Fruit fly (Drosophila melanogaster) whole organism, larva: ENCODE results near the gene Ald2.

Experiments used
- noc ChIP-seq: fragments of 200-800 bp; sonication (Bioruptor generic); optimal IDR thresholded peaks from 3 replicates; lab custom pipeline; 2019; ENCODE audit warnings: missing biosample characterization, mild to moderate bottlenecking, missing genetic modification characterization, moderate library complexity

Gene Ald2

DNA sequence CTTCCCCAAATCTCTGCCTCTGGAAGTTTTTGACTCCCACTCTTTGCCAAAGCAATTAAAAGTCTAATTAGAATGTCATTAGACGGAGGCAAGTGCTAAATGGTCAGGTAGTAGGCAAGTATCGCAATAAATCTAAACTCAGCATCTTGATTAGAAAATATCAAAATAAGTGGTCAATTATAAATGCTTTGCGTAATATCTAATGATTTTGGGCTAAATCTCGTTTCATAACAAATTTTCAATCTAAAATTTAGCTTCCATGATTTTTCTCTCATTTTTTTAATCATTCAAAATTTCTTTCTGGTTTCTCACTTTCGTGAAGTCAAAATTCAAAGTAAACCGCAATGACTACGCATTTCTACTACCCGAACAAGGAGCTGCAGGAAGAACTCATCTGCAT is at the start of gene Ald2:
Gene Ald2, plus strand, starts transcription at position 301 of the 400 bp plus-strand sequence.
- TF ChIP-seq noc (tag; lab: Kevin White, UChicago) = no peak

DNA sequence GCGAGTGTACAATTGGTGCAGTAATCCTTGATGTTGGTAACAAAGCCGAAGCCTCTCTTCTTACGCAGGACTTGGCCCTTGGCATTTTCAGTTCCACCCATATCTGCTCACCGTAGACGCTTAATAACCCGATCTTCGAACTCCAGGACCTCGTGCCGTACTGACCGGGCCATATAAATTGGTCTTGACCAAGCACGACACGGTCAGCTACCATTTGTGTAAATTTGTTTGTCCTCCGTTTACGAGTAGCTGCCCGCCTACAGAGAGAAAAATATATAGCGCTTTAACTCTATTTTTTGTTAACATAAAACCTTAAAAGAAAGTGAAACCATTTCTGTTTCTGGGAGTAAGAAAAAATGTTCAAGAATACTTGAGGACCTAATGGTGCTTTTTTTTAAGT is 10.3 kb upstream of the Ald2 start, which contains the start of gene ppk15:
Gene ppk15, minus strand, starts transcription at position 101 of the 400 bp plus-strand sequence.
- no peak for TF ChIP-seq noc (tag; lab: Kevin White, UChicago)

DNA sequence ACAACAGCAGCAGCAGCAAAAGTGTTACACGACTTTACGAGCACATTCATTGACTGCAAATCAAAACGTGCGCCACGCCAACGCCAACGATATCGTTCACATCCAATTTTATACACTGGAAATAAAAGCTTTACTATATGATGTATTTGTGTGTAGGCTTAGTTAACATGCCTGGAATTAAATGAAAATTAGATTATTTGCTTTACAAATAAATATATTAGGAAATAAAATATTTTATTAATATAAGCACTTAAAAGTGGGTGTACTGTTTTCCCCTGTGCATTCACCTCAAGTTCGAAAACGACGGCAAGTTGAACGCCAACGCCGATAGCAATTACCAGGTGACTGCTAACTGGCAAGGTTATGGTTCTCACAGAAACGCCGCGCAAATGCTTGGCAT is 4.1 kb upstream of the Ald2 start:
- no peak for TF ChIP-seq noc (tag; lab: Kevin White, UChicago)

- TF ChIP-seq noc (tag; lab: Kevin White, UChicago) = no peak
These were observed 11.1 kb downstream of the Ald2 start, which contains the start of gene CG6503 for dm6 chr3R:26425005-26425404. Gene CG6503 (minus strand): TSS chr3R:26425105.

- no peak for TF ChIP-seq noc (tag; lab: Kevin White, UChicago)
These were observed 11.8 kb downstream of the Ald2 start, which contains the start of gene CG34291 for dm6 chr3R:26425681-26426080. Gene CG34291 (minus strand): TSS chr3R:26425781.

DNA sequence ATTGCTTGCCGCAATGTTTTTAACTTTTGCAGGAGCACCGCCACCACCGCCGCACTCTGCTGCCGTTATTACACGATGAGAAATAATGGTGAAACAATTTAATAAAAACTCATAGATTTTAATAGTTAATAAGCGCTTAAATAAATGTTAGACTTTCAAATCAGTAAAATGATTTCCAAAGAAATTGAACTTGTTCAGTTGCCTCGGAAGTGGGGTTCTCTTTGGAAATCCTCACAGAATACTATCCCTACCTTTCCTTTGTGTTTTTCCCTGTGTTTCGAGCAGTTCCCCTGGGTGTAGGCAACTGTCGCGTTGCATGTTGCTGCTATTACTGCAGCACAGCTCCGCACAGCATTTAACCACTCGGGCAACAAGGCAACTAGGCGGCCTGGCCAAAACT is 14.3 kb downstream of the Ald2 start:
- TF ChIP-seq noc (tag; lab: Kevin White, UChicago) = no peak

dm6 chr3R:26429619-26430018 is 15.7 kb downstream of the Ald2 start:
- no peak for TF ChIP-seq noc (tag; lab: Kevin White, UChicago)

DNA sequence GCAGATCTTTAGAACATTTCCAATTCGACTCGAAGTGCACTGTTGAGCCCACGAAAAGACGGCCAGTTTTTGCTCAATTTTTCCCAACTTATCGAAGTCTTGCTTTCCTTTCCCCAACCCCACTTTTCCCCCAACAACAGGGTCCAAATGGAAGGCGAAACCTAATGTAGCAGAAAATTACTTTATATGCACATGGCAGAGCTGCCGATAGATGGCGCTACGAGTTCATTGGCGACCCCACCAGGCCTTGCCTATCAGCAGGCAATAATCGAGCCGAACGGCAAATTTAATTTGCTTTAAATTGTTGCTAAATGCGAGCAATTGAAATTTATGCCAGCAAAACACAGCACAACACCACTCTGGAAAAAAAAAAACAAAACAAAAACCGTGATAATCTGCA is 18.6 kb downstream of the Ald2 start:
- TF ChIP-seq noc (tag; lab: Kevin White, UChicago) = no peak

DNA sequence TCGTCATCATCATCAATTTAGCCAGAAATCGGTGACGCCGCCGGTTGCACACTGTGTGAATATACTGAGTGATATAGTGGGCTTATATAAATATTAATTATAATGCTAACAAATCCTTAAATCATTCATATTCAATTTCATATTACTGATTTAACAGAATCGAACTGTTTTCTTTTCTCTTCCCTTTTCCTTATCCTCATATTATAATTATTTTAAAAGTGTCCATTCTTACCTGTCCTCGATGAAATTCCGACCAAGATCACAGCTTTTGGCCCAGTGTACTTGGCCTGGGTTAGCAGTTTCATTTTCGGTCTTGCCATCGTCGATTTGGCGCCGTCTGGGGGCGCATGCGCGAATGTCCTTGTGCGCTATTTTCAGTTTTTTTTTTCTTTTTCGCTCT is 19.1 kb downstream of the Ald2 start:
- no peak for TF ChIP-seq noc (tag; lab: Kevin White, UChicago)

DNA sequence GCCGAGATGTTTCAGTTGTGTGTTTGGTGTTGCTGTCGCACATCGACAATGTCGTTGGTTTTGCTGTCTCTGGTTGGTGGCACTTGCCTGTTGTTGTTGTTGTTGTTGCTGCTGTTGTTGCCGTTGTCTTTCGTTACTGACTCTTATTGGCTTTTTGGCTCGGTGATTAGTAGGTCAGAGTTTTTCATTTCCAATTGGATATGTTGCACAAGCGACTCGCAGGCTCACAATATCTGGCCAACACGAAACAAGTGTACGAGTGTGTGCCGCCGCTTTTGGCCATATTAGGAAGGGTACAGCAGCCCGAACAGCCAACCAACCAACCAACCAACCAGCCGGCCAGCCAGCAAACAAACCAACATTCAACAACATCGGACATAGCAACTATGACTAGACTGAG is 19.9 kb downstream of the Ald2 start:
- TF ChIP-seq noc (tag; lab: Kevin White, UChicago) = no peak

- TF ChIP-seq noc (tag; lab: Kevin White, UChicago) = no peak
These were observed 22.1 kb downstream of the Ald2 start for dm6 chr3R:26436001-26436400.

- no peak for TF ChIP-seq noc (tag; lab: Kevin White, UChicago)
These were observed 22.7 kb downstream of the Ald2 start for dm6 chr3R:26436540-26436939.

DNA sequence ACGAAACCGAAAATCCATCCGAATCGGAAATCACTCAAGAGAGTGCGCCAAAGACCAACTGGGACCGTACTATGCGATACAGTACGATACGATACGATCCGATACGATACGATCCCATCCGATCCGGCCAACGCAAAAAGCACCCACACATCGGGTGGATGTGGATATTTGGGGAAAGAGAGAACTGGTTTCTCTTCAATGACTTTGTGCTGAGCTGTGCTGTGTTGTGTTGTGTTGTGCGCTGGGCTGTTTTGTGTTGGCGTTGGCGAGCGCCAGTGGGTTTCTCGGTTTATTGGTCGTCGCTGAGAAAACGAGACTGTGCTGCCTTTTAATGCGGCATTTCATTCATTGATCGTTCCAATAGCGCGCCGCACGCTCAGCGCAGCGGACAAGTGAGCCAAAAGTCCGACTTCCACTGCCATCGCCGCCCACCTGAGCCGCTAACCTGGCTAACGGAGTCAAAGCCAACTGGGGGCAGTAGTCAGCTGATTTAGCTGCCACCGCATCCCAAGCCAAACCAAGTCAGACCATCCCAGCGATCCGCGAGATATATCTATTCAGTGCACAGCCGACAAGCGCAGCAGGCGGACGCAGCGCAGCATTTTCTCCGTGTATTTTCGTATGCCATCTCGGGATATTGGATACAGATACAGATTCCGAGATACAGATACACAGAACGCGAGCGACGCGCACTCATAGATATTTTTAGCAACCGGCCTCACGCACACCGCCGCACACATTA is 26.7 kb downstream of the Ald2 start, which contains the start of gene tx:
Gene tx, plus strand, starts transcription at position 324 of the 742 bp plus-strand sequence.
- TF ChIP-seq noc (tag; lab: Kevin White, UChicago) = no peak

DNA sequence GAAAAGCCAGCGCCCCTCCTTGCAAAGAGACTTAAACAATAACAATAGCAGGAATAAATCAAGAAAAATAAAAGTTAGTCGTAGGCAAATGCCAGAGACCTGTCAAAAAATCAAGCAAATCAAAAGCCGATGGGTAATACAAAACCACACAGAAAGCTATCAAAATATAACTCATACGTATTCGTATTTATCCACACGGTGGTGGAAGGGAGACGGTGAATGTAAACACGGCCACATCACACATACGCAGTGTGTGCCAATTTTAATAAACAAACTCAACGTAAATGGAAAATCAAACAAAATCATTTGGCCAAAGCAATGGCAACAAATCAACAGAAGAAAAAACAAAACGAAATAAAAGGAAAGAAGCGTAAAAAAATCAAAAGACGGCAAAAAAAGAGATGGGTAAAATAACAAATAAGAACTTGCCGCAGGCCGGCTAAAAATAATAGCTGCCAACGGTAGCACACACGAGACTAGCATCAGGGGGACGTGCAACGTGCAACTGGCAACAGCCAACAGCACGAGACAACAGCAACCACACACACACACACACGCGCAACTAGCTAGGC is 28.8 kb downstream of the Ald2 start:
- TF ChIP-seq noc (tag; lab: Kevin White, UChicago) = peak; percentile 39

dm6 chr3R:26443343-26443742 is 29.5 kb downstream of the Ald2 start:
- no peak for TF ChIP-seq noc (tag; lab: Kevin White, UChicago)

DNA sequence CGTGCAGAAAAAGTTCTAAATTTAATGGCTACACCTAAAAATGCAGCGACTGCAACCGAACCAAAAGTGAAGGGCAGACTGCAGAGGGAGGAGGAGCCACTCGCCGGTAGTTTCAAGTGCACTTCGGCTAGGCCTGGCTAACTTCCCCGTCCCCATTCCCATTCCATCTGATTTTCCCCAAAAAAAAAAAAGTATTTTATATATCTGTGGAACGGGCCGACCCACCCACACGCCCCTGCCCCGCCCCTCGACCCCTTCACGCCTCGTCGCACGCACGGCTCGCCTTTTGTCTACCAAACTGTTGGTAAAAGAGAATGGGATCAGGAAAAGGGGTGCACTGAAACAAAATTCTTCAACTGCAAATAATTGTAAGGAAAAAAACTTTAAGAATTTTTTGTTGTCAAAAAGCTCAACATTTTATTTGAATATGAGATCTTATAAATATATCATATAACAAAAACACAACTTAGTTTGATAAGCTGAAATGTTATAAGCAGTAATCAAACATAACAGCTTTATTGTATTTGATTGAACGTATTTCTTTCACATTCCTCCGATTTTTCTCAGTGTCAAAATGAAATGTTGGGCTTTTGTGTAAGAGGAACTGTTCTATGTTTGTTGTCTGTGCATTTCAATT is 30.1 kb downstream of the Ald2 start:
- TF ChIP-seq noc (tag; lab: Kevin White, UChicago) = no peak
